Worm (Caenorhabditis elegans): ENCODE results near the gene C35D10.12.

Gene C35D10.12

ce11 chrIII:4917077-4917476 lies 42.5 kb upstream of the C35D10.12 start, which contains the start of gene rars-1:
Gene rars-1 (minus strand): TSS chrIII:4917177.
- TF ChIP-seq nhr-12 (tag; optimal IDR thresholded peaks at IDR 0.05) = no peak
- TF ChIP-seq nhr-21 (tag; optimal IDR thresholded peaks at IDR 0.05) = no peak
- no peak for TF ChIP-seq nhr-6 (tag; optimal IDR thresholded peaks at IDR 0.05)
- TF ChIP-seq dmd-4 (tag; optimal IDR thresholded peaks at IDR 0.05) = no peak
- no peak for TF ChIP-seq R02D3.7 (tag; optimal IDR thresholded peaks at IDR 0.05)
- TF ChIP-seq lin-11 (tag; optimal IDR thresholded peaks at IDR 0.05) = no peak
- TF ChIP-seq sma-3 (GFP tag; optimal IDR thresholded peaks at IDR 0.05) = no peak
- TF ChIP-seq elt-1 (tag; optimal IDR thresholded peaks at IDR 0.05) = no peak
- no peak for TF ChIP-seq crh-2 (tag; optimal IDR thresholded peaks at IDR 0.05)
- TF ChIP-seq C34F6.9 (tag; optimal IDR thresholded peaks at IDR 0.05) = no peak
- TF ChIP-seq ztf-4 (tag; optimal IDR thresholded peaks at IDR 0.05) = no peak
- no peak for TF ChIP-seq unc-62 (GFP tag; optimal IDR thresholded peaks at IDR 0.05)
- TF ChIP-seq lin-13 (GFP tag; optimal IDR thresholded peaks at IDR 0.05) = no peak
- TF ChIP-seq lin-39 (tag; optimal IDR thresholded peaks at IDR 0.05) = no peak
- no peak for TF ChIP-seq sem-4 (tag; optimal IDR thresholded peaks at IDR 0.05)

ce11 chrIII:4913736-4914135 lies 39.2 kb upstream of the C35D10.12 start:
- no peak for TF ChIP-seq unc-55 (GFP tag; optimal IDR thresholded peaks at IDR 0.05)

ce11 chrIII:4912317-4912716 lies 37.7 kb upstream of the C35D10.12 start, which contains the start of the genes F26F4.9 and cee-1:
Gene F26F4.9 (minus strand): TSS chrIII:4912521.
Gene cee-1 (plus strand): TSS chrIII:4912699.
- TF ChIP-seq nhr-25 (tag; optimal IDR thresholded peaks at IDR 0.05) (peak; percentile 44), snpc-4 (tag; optimal IDR thresholded peaks at IDR 0.05) (no peak), nhr-6 (tag; optimal IDR thresholded peaks at IDR 0.05) (no peak), elt-1 (tag; optimal IDR thresholded peaks at IDR 0.05) (no peak), nhr-129 (tag; optimal IDR thresholded peaks at IDR 0.05) (no peak), unc-55 (GFP tag; optimal IDR thresholded peaks at IDR 0.05) (peak; percentile 74), C34F6.9 (tag; optimal IDR thresholded peaks at IDR 0.05) (peak; percentile 68), F13H6.1 (tag; optimal IDR thresholded peaks at IDR 0.05) (peak; percentile 68), sma-9 (GFP tag; optimal IDR thresholded peaks at IDR 0.05) (peak; percentile 67), sma-9 (tag; optimal IDR thresholded peaks at IDR 0.05) (no peak), crh-2 (tag; optimal IDR thresholded peaks at IDR 0.05) (peak; percentile 66), lin-13 (GFP tag; optimal IDR thresholded peaks at IDR 0.05) (peak; percentile 41), mab-5 (tag; optimal IDR thresholded peaks at IDR 0.05) (no peak), skn-1 (tag; optimal IDR thresholded peaks at IDR 0.05) (no peak), lsy-2 (tag; optimal IDR thresholded peaks at IDR 0.05) (peak; percentile 43 to 73), fos-1 (tag; optimal IDR thresholded peaks at IDR 0.05) (peak; percentile 11), gmeb-1 (tag; optimal IDR thresholded peaks at IDR 0.05) (peak; percentile 53), sma-3 (GFP tag; optimal IDR thresholded peaks at IDR 0.05) (peak; percentile 75)

ce11 chrIII:4910956-4911355 lies 36.4 kb upstream of the C35D10.12 start, which contains the start of gene F26F4.2:
Gene F26F4.2 (plus strand): TSS chrIII:4911256.
- no peak for TF ChIP-seq ZK546.5 (tag; optimal IDR thresholded peaks at IDR 0.05)
- TF ChIP-seq unc-39 (tag; optimal IDR thresholded peaks at IDR 0.05) = no peak

- TF ChIP-seq dmd-4 (tag; optimal IDR thresholded peaks at IDR 0.05) = no peak
These were observed 35.4 kb upstream of the C35D10.12 start, which contains the start of gene F26F4.12 for ce11 chrIII:4909938-4910337. Gene F26F4.12 (minus strand): TSS chrIII:4910038.

ce11 chrIII:4906896-4907295 lies 32.3 kb upstream of the C35D10.12 start, which contains the start of gene rom-1:
Gene rom-1 (plus strand): TSS chrIII:4907196.
- TF ChIP-seq sem-4 (tag; optimal IDR thresholded peaks at IDR 0.05) (no peak), nhr-12 (tag; optimal IDR thresholded peaks at IDR 0.05) (no peak), ceh-16 (tag; optimal IDR thresholded peaks at IDR 0.05) (no peak), ceh-82 (tag; optimal IDR thresholded peaks at IDR 0.05) (no peak), sma-9 (GFP tag; optimal IDR thresholded peaks at IDR 0.05) (no peak), sma-9 (tag; optimal IDR thresholded peaks at IDR 0.05) (no peak), mab-5 (tag; optimal IDR thresholded peaks at IDR 0.05) (no peak), C34F6.9 (tag; optimal IDR thresholded peaks at IDR 0.05) (no peak)

- no peak for TF ChIP-seq skn-1 (tag; optimal IDR thresholded peaks at IDR 0.05)
- TF ChIP-seq lin-13 (GFP tag; optimal IDR thresholded peaks at IDR 0.05) = no peak
- TF ChIP-seq sma-9 (GFP tag; optimal IDR thresholded peaks at IDR 0.05) = no peak
- TF ChIP-seq sma-9 (tag; optimal IDR thresholded peaks at IDR 0.05) = no peak
- peak; percentile 99 for TF ChIP-seq fos-1 (tag; optimal IDR thresholded peaks at IDR 0.05)
- TF ChIP-seq ztf-4 (tag; optimal IDR thresholded peaks at IDR 0.05) = no peak
- TF ChIP-seq F13H6.1 (tag; optimal IDR thresholded peaks at IDR 0.05) = no peak
- no peak for TF ChIP-seq sem-4 (tag; optimal IDR thresholded peaks at IDR 0.05)
- TF ChIP-seq C34F6.9 (tag; optimal IDR thresholded peaks at IDR 0.05) = no peak
- no peak for TF ChIP-seq nhr-237 (tag; optimal IDR thresholded peaks at IDR 0.05)
- TF ChIP-seq ztf-11 (tag; optimal IDR thresholded peaks at IDR 0.05) = no peak
- no peak for TF ChIP-seq nhr-25 (tag; optimal IDR thresholded peaks at IDR 0.05)
- peak; percentile 20 for TF ChIP-seq gmeb-1 (tag; optimal IDR thresholded peaks at IDR 0.05)
- TF ChIP-seq unc-39 (tag; optimal IDR thresholded peaks at IDR 0.05) = no peak
- TF ChIP-seq ztf-1 (GFP tag; conservative IDR thresholded peaks at IDR 0.05) = no peak
- TF ChIP-seq aly-2 (tag; optimal IDR thresholded peaks at IDR 0.05) = no peak
- TF ChIP-seq snpc-4 (tag; optimal IDR thresholded peaks at IDR 0.05) = no peak
These were observed 31.8 kb upstream of the C35D10.12 start for ce11 chrIII:4906365-4906764.
